Worm (Caenorhabditis elegans) whole organism, L4 larva: Measurements from ENCODE around the gene klf-3.
A peak's percentile ranks its signal among the peaks of the same experiment; 100 is the strongest.

Experiments
- D1046.2 ChIP-seq: fragments of 200-800 bp; sonication (Bioruptor generic); IDR thresholded peaks from 2 replicates; pipeline ENCODE4 v1.3.6; 2022; ENCODE audit warnings: missing genetic modification characterization, missing compliant biosample characterization
- F10B5.3 ChIP-seq: sonication (generic microtip); optimal IDR thresholded peaks from 2 replicates; lab custom pipeline; 2016; ENCODE audit warnings: mild to moderate bottlenecking, missing genetic modification characterization, missing compliant biosample characterization
- T26A8.4 ChIP-seq: fragments of 200-800 bp; sonication (Bioruptor generic); IDR thresholded peaks from 2 replicates; pipeline ENCODE4 v1.3.6; 2022; ENCODE audit warnings: missing genetic modification characterization, missing compliant biosample characterization
- Y48G9A.11 ChIP-seq: fragments of 200-800 bp; sonication (Bioruptor generic); IDR thresholded peaks from 2 replicates; pipeline ENCODE4 v1.3.6; 2022; ENCODE audit warnings: missing genetic modification reagents, missing genetic modification characterization, missing compliant biosample characterization
- arid-1 ChIP-seq: fragments of 200-800 bp; sonication (Bioruptor generic); conservative IDR thresholded peaks from 2 replicates; pipeline ENCODE4 v1.3.6; 2022; ENCODE audit warnings: missing genetic modification reagents, missing genetic modification characterization, missing compliant biosample characterization
- ceh-28 ChIP-seq: fragments of 150-350 bp; optimal IDR thresholded peaks from 2 replicates; lab custom pipeline; 2014; ENCODE audit warnings: missing biosample characterization, missing genetic modification reagents, missing genetic modification characterization
- ceh-62 ChIP-seq: sonication (generic microtip); optimal IDR thresholded peaks from 2 replicates; lab custom pipeline; 2017; ENCODE audit warnings: missing biosample characterization, missing genetic modification characterization
- ces-1 ChIP-seq: fragments of 150-350 bp; sonication (generic microtip); optimal IDR thresholded peaks from 4 replicates; lab custom pipeline; 2014; ENCODE audit warnings: missing biosample characterization, missing genetic modification reagents, missing genetic modification characterization
- daf-16 ChIP-seq, 3 experiments: sonication (generic microtip); optimal IDR thresholded peaks; 2 replicates each; lab custom pipeline; 2016 to 2017; ENCODE audit warnings: missing genetic modification characterization in 3 of 3, missing genetic modification reagents in 3 of 3, mild to moderate bottlenecking in 2 of 3, missing compliant biosample characterization in 2 of 3, missing biosample characterization in 1 of 3, moderate library complexity in 1 of 3
- dmd-6 ChIP-seq: fragments of 200-800 bp; sonication (Bioruptor generic); IDR thresholded peaks from 2 replicates; pipeline ENCODE4 v1.3.6; 2022; ENCODE audit warnings: missing genetic modification reagents, missing genetic modification characterization, missing compliant biosample characterization
- dmd-9 ChIP-seq: fragments of 200-800 bp; sonication (Bioruptor generic); IDR thresholded peaks from 2 replicates; pipeline ENCODE4 v1.3.6; 2022; ENCODE audit warnings: missing genetic modification reagents, missing genetic modification characterization, missing compliant biosample characterization
- duxl-1 ChIP-seq: sonication (generic microtip); optimal IDR thresholded peaks from 2 replicates; lab custom pipeline; 2016; ENCODE audit warnings: mild to moderate bottlenecking, missing genetic modification characterization, moderate library complexity, missing compliant biosample characterization; ENCODE audit not compliant: poor library complexity
- fos-1 ChIP-seq: fragments of 150-350 bp; optimal IDR thresholded peaks from 2 replicates; lab custom pipeline; 2014; ENCODE audit warnings: missing biosample characterization, missing genetic modification characterization
- hif-1 ChIP-seq, 2 experiments: sonication (generic microtip); optimal IDR thresholded peaks; 2 replicates each; lab custom pipeline; 2016 to 2017; ENCODE audit warnings: missing compliant biosample characterization in 2 of 2, missing genetic modification characterization in 2 of 2, missing genetic modification reagents in 2 of 2, missing genotype in 2 of 2, mild to moderate bottlenecking in 1 of 2
- hlh-11 ChIP-seq: fragments of 200-800 bp; sonication (Bioruptor generic); optimal IDR thresholded peaks from 2 replicates; lab custom pipeline; 2018; ENCODE audit warnings: mild to moderate bottlenecking, missing genetic modification characterization, missing compliant biosample characterization
- jun-1 ChIP-seq: fragments of 150-350 bp; optimal IDR thresholded peaks from 2 replicates; lab custom pipeline; 2014; ENCODE audit warnings: missing biosample characterization, missing genetic modification reagents, missing genetic modification characterization
- lin-13 ChIP-seq: fragments of 150-350 bp; optimal IDR thresholded peaks from 2 replicates; lab custom pipeline; 2014; ENCODE audit warnings: missing biosample characterization, missing genetic modification reagents, missing genetic modification characterization
- lin-38 ChIP-seq: fragments of 200-800 bp; sonication (Bioruptor generic); IDR thresholded peaks from 2 replicates; pipeline ENCODE4 v1.3.6; 2022; ENCODE audit warnings: missing genetic modification reagents, missing genetic modification characterization, missing compliant biosample characterization
- lsy-2 ChIP-seq, 2 experiments: fragments of 150-350 bp in 1 of 2; sonication (generic microtip) in 1 of 2; optimal IDR thresholded peaks; 2 replicates each; lab custom pipeline; 2014 to 2017; ENCODE audit warnings: missing biosample characterization in 2 of 2, missing genetic modification characterization in 2 of 2
- mes-2 ChIP-seq: sonication (generic microtip); optimal IDR thresholded peaks from 2 replicates; lab custom pipeline; 2016; ENCODE audit warnings: missing genotype, mild to moderate bottlenecking, missing genetic modification characterization, missing compliant biosample characterization; ENCODE audit not compliant: poor library complexity, severe bottlenecking
- nhr-10 ChIP-seq: fragments of 150-350 bp; optimal IDR thresholded peaks from 2 replicates; lab custom pipeline; 2014; ENCODE audit warnings: missing biosample characterization, missing genetic modification characterization
- nhr-25 ChIP-seq: sonication (generic microtip); optimal IDR thresholded peaks from 2 replicates; lab custom pipeline; 2017; ENCODE audit warnings: missing genetic modification characterization, mild to moderate bottlenecking, missing compliant biosample characterization, antibody characterized with exemption, moderate library complexity, borderline replicate concordance; ENCODE audit not compliant: insufficient read depth
- nhr-48 ChIP-seq: sonication (generic microtip); optimal IDR thresholded peaks from 2 replicates; lab custom pipeline; 2016; ENCODE audit warnings: mild to moderate bottlenecking, missing genetic modification characterization, missing compliant biosample characterization
- nhr-6 ChIP-seq: fragments of 150-350 bp; optimal IDR thresholded peaks from 2 replicates; lab custom pipeline; 2014; ENCODE audit warnings: missing biosample characterization, missing genetic modification characterization
- nhr-76 ChIP-seq: fragments of 150-350 bp; optimal IDR thresholded peaks from 2 replicates; lab custom pipeline; 2014; ENCODE audit warnings: missing biosample characterization, missing genetic modification characterization
- sdz-12 ChIP-seq: fragments of 200-800 bp; sonication (Bioruptor generic); optimal IDR thresholded peaks from 2 replicates; lab custom pipeline; 2018; ENCODE audit warnings: mild to moderate bottlenecking, missing genetic modification characterization, missing compliant biosample characterization
- set-16 ChIP-seq: fragments of 200-800 bp; sonication (Bioruptor generic); IDR thresholded peaks from 2 replicates; pipeline ENCODE4 v1.3.6; 2022; ENCODE audit warnings: missing genetic modification reagents, missing genetic modification characterization, missing compliant biosample characterization
- snpc-1.2 ChIP-seq: fragments of 200-800 bp; sonication (Bioruptor generic); IDR thresholded peaks from 2 replicates; pipeline ENCODE4 v1.3.6; 2022; ENCODE audit warnings: missing genetic modification reagents, missing genetic modification characterization, missing compliant biosample characterization
- snpc-4 ChIP-seq: fragments of 150-350 bp; optimal IDR thresholded peaks from 2 replicates; lab custom pipeline; 2014; ENCODE audit warnings: missing biosample characterization, missing genetic modification characterization
- spr-3 ChIP-seq: fragments of 200-800 bp; sonication (Bioruptor generic); optimal IDR thresholded peaks from 2 replicates; lab custom pipeline; 2018; ENCODE audit warnings: mild to moderate bottlenecking, missing genetic modification characterization, missing compliant biosample characterization
- zfp-2 ChIP-seq: sonication (generic microtip); optimal IDR thresholded peaks from 2 replicates; lab custom pipeline; 2016; ENCODE audit warnings: mild to moderate bottlenecking, missing genetic modification characterization, missing compliant biosample characterization
- ztf-7 ChIP-seq: fragments of 150-350 bp; optimal IDR thresholded peaks from 2 replicates; lab custom pipeline; 2014; ENCODE audit warnings: missing biosample characterization, missing genetic modification characterization

klf-3 gene

ce11 chrII:6588605-6589292, 27.9 kb upstream of the klf-3 start, which contains the start of gene icd-1 (continued):
- TF ChIP-seq arid-1 (GFP tag; lab: Robert Waterston, UW) (peak; percentile 86), nhr-25 (tag; lab: Kevin White, UChicago) (peak; percentile 91), jun-1 (peak; percentile 79), hif-1 (tag; optimal IDR thresholded peaks at IDR 0.05; lab: Kevin White, UChicago) (peak; percentile 47 to 83), D1046.2 (GFP tag; lab: Robert Waterston, UW) (peak; percentile 58; the same call in 1 of the 2 replicates), nhr-6 (tag; lab: Kevin White, UChicago) (peak; percentile 57), sdz-12 (GFP tag; lab: Kevin White, UChicago) (no peak), nhr-10 (peak; percentile 72), lin-13 (GFP tag; lab: Kevin White, UChicago) (peak; percentile 92), snpc-4 (no peak), ceh-28 (tag; lab: Kevin White, UChicago) (peak; percentile 47), F10B5.3 (tag; lab: Kevin White, UChicago) (peak; percentile 69), zfp-2 (tag; lab: Kevin White, UChicago) (peak; percentile 74), dmd-6 (GFP tag; lab: Robert Waterston, UW) (peak; percentile 91), set-16 (GFP tag; lab: Robert Waterston, UW) (peak; percentile 38; the same call in 1 of the 2 replicates), ceh-62 (no peak)

DNA sequence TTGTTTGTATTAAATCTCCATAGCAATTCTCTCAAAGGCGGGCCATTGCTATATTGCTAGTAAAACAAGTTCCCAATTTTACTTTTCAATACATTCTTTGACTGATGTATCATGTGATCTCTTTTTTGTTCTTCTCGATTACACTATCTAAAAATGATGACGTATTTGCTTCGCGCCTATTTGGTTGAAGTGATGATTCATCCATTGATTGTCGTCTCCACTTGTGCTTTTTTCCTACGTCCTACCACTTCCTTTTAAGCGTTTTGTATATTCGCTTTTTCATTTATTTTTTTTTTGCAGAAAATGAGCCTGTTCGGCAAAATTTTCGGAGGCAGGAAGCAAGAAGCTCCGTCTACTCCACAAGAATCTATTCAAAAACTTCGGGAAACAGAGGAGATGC, 27.3 kb upstream of the klf-3 start, which contains the start of gene vps-32.1:
TSS of gene vps-32.1 (plus strand) at position 301 of the 400 bp plus-strand sequence.
- TF ChIP-seq dmd-9 (GFP tag; lab: Robert Waterston, UW) (0 out of 2 replicates have a peak, but pooled peaks have one; percentile 18), fos-1 (peak; percentile 42), dmd-6 (GFP tag; lab: Robert Waterston, UW) (peak; percentile 30), daf-16 (GFP tag; optimal IDR thresholded peaks at IDR 0.05; lab: Kevin White, UChicago) (no peak), daf-16 (tag; optimal IDR thresholded peaks at IDR 0.05; lab: Kevin White, UChicago) (peak; percentile 34), nhr-76 (tag; lab: Kevin White, UChicago) (no peak), jun-1 (no peak), duxl-1 (tag; lab: Kevin White, UChicago) (no peak), nhr-6 (tag; lab: Kevin White, UChicago) (peak; percentile 1), nhr-48 (tag; lab: Kevin White, UChicago) (no peak), ces-1 (GFP tag; lab: Kevin White, UChicago) (no peak), mes-2 (tag; lab: Kevin White, UChicago) (no peak), lsy-2 (tag; optimal IDR thresholded peaks at IDR 0.05; lab: Kevin White, UChicago) (peak in 1 of 2 experiments; percentile 6)

- TF ChIP-seq snpc-1.2 (GFP tag; lab: Robert Waterston, UW) (peak; percentile 8; the same call in 1 of the 2 replicates), lin-38 (GFP tag; lab: Robert Waterston, UW) (peak; percentile 41), hlh-11 (no peak), T26A8.4 (GFP tag; lab: Robert Waterston, UW) (peak; percentile 30; the same call in 1 of the 2 replicates), ztf-7 (tag; lab: Kevin White, UChicago) (no peak), daf-16 (GFP tag; optimal IDR thresholded peaks at IDR 0.05; lab: Kevin White, UChicago) (no peak), daf-16 (tag; optimal IDR thresholded peaks at IDR 0.05; lab: Kevin White, UChicago) (peak; percentile 19), arid-1 (GFP tag; lab: Robert Waterston, UW) (peak; percentile 47; the same call in 1 of the 2 replicates), Y48G9A.11 (GFP tag; lab: Robert Waterston, UW) (peak; percentile 50; the same call in 1 of the 2 replicates)
Observed at ce11 chrII:6591000-6591399, 25.7 kb upstream of the klf-3 start.

- TF ChIP-seq spr-3 (GFP tag; lab: Kevin White, UChicago), result no peak
Observed at ce11 chrII:6592251-6592650, 24.4 kb upstream of the klf-3 start, which contains the start of gene C56C10.9. TSS of gene C56C10.9 (minus strand) at chrII:6592351.
